Worm (Caenorhabditis elegans) whole organism, L2 larva: Measurements from ENCODE around the gene sre-37.
"Not testable (repeated sequence)": the region's sequence is repeated elsewhere in the genome, so short reads cannot be mapped to it uniquely, and the experiment has no call there.

ENCODE experiments used
- C34F6.9 ChIP-seq: fragments of 150-350 bp; optimal IDR thresholded peaks from 2 replicates; lab custom pipeline; 2014; ENCODE audit warnings: missing biosample characterization, missing genetic modification characterization
- R02D3.7 ChIP-seq: fragments of 150-350 bp; optimal IDR thresholded peaks from 2 replicates; lab custom pipeline; 2014; ENCODE audit warnings: missing biosample characterization, missing genetic modification characterization
- Y55F3AM.14 ChIP-seq: fragments of 200-800 bp; sonication (Bioruptor generic); optimal IDR thresholded peaks from 2 replicates; lab custom pipeline; 2018; ENCODE audit warnings: mild to moderate bottlenecking, missing genetic modification characterization, missing compliant biosample characterization
- ZK546.5 ChIP-seq: sonication (generic microtip); optimal IDR thresholded peaks from 2 replicates; lab custom pipeline; 2017; ENCODE audit warnings: missing biosample characterization, missing genetic modification characterization
- alr-1 ChIP-seq: fragments of 150-350 bp; optimal IDR thresholded peaks from 2 replicates; lab custom pipeline; 2014; ENCODE audit warnings: missing biosample characterization, missing genetic modification characterization
- ama-1 ChIP-seq: fragments of 150-350 bp; optimal IDR thresholded peaks from 2 replicates; lab custom pipeline; 2018; ENCODE audit warnings: inconsistent platforms
- blmp-1 ChIP-seq: sonication (generic microtip); optimal IDR thresholded peaks from 2 replicates; lab custom pipeline; 2017; ENCODE audit warnings: missing genetic modification characterization, mild to moderate bottlenecking, missing compliant biosample characterization, antibody characterized with exemption, moderate library complexity; ENCODE audit not compliant: insufficient read depth
- ceh-82 ChIP-seq: fragments of 150-350 bp; optimal IDR thresholded peaks from 2 replicates; lab custom pipeline; 2014; ENCODE audit warnings: missing biosample characterization, missing genetic modification characterization
- crh-2 ChIP-seq: sonication (generic microtip); optimal IDR thresholded peaks from 2 replicates; lab custom pipeline; 2017; ENCODE audit warnings: missing biosample characterization, missing genetic modification characterization
- dmd-4 ChIP-seq: sonication (generic microtip); optimal IDR thresholded peaks from 2 replicates; lab custom pipeline; 2017; ENCODE audit warnings: missing biosample characterization, missing genetic modification characterization
- egl-27 ChIP-seq: sonication (generic microtip); optimal IDR thresholded peaks from 3 replicates; lab custom pipeline; 2017; ENCODE audit warnings: missing biosample characterization, missing genetic modification reagents, missing genetic modification characterization
- elt-1 ChIP-seq: fragments of 150-350 bp; optimal IDR thresholded peaks from 2 replicates; lab custom pipeline; 2014; ENCODE audit warnings: missing biosample characterization, missing genetic modification characterization
- elt-3 ChIP-seq: sonication (generic microtip); optimal IDR thresholded peaks from 2 replicates; lab custom pipeline; 2017; ENCODE audit warnings: missing biosample characterization, missing genetic modification characterization
- fos-1 ChIP-seq: fragments of 150-350 bp; optimal IDR thresholded peaks from 2 replicates; lab custom pipeline; 2014; ENCODE audit warnings: missing biosample characterization, missing genetic modification characterization
- gmeb-1 ChIP-seq: fragments of 150-350 bp; optimal IDR thresholded peaks from 2 replicates; lab custom pipeline; 2014; ENCODE audit warnings: missing biosample characterization, missing genetic modification characterization
- lin-11 ChIP-seq: fragments of 150-350 bp; sonication (generic microtip); optimal IDR thresholded peaks from 2 replicates; lab custom pipeline; 2014; ENCODE audit warnings: missing biosample characterization, missing genetic modification characterization, inconsistent platforms, mixed read lengths
- lin-13 ChIP-seq: fragments of 150-350 bp; optimal IDR thresholded peaks from 2 replicates; lab custom pipeline; 2014; ENCODE audit warnings: missing biosample characterization, missing genetic modification reagents, missing genetic modification characterization
- lsy-2 ChIP-seq, 2 experiments: fragments of 150-350 bp in 1 of 2; sonication (generic microtip) in 1 of 2; optimal IDR thresholded peaks; 2 replicates each; lab custom pipeline; 2014 to 2017; ENCODE audit warnings: missing biosample characterization in 2 of 2, missing genetic modification characterization in 2 of 2
- mab-5 ChIP-seq: fragments of 150-350 bp; optimal IDR thresholded peaks from 2 replicates; lab custom pipeline; 2014; ENCODE audit warnings: missing biosample characterization, missing genetic modification characterization
- mbf-1 ChIP-seq: sonication (generic microtip); optimal IDR thresholded peaks from 2 replicates; lab custom pipeline; 2017; ENCODE audit warnings: missing biosample characterization, missing genetic modification characterization
- nhr-10 ChIP-seq: sonication (generic microtip); optimal IDR thresholded peaks from 2 replicates; lab custom pipeline; 2017; ENCODE audit warnings: missing biosample characterization, missing genetic modification characterization
- nhr-12 ChIP-seq: fragments of 150-350 bp; optimal IDR thresholded peaks from 2 replicates; lab custom pipeline; 2014; ENCODE audit warnings: missing biosample characterization, missing genetic modification characterization
- nhr-129 ChIP-seq: fragments of 150-350 bp; optimal IDR thresholded peaks from 2 replicates; lab custom pipeline; 2014; ENCODE audit warnings: missing biosample characterization, missing genetic modification characterization
- nhr-21 ChIP-seq: fragments of 150-350 bp; optimal IDR thresholded peaks from 2 replicates; lab custom pipeline; 2014; ENCODE audit warnings: missing biosample characterization, missing genetic modification characterization
- nhr-25 ChIP-seq: fragments of 150-350 bp; sonication (generic microtip); optimal IDR thresholded peaks from 3 replicates; lab custom pipeline; 2014; ENCODE audit warnings: missing biosample characterization, missing genetic modification characterization
- peb-1 ChIP-seq: fragments of 150-350 bp; optimal IDR thresholded peaks from 2 replicates; lab custom pipeline; 2014; ENCODE audit warnings: missing biosample characterization, missing genetic modification characterization
- sem-4 ChIP-seq: fragments of 150-350 bp; optimal IDR thresholded peaks from 2 replicates; lab custom pipeline; 2014; ENCODE audit warnings: missing biosample characterization, missing genetic modification reagents, missing genetic modification characterization
- skn-1 ChIP-seq: sonication (generic microtip); optimal IDR thresholded peaks from 2 replicates; lab custom pipeline; 2017; ENCODE audit warnings: missing biosample characterization, missing genetic modification characterization
- sma-3 ChIP-seq: sonication (generic microtip); optimal IDR thresholded peaks from 2 replicates; lab custom pipeline; 2016; ENCODE audit warnings: missing genetic modification reagents, missing genetic modification characterization, missing compliant biosample characterization
- snpc-4 ChIP-seq: fragments of 150-350 bp; optimal IDR thresholded peaks from 2 replicates; lab custom pipeline; 2014; ENCODE audit warnings: missing biosample characterization, missing genetic modification characterization
- unc-39 ChIP-seq: fragments of 150-350 bp; optimal IDR thresholded peaks from 2 replicates; lab custom pipeline; 2014; ENCODE audit warnings: missing biosample characterization, missing genetic modification characterization
- unc-62 ChIP-seq: fragments of 150-350 bp; optimal IDR thresholded peaks from 2 replicates; lab custom pipeline; 2014; ENCODE audit warnings: missing biosample characterization, missing genetic modification reagents, missing genetic modification characterization
- zag-1 ChIP-seq: fragments of 150-350 bp; optimal IDR thresholded peaks from 2 replicates; lab custom pipeline; 2014; ENCODE audit warnings: missing biosample characterization, missing genetic modification characterization
- ztf-11 ChIP-seq: sonication (generic microtip); optimal IDR thresholded peaks from 2 replicates; lab custom pipeline; 2017; ENCODE audit warnings: missing biosample characterization, missing genetic modification characterization
- ztf-4 ChIP-seq: fragments of 150-350 bp; optimal IDR thresholded peaks from 2 replicates; lab custom pipeline; 2014; ENCODE audit warnings: missing biosample characterization, missing genetic modification characterization

sre-37 gene

ce11 chrII:12438441-12438840 lies 27.2 kb upstream of the sre-37 start, which contains the start of gene Y57A10C.9:
TSS of gene Y57A10C.9 (minus strand) at chrII:12438541.
- TF ChIP-seq nhr-12 (tag; lab: Kevin White, UChicago) = no peak

- not testable (repeated sequence) for TF ChIP-seq Y55F3AM.14 (GFP tag; lab: Kevin White, UChicago); C34F6.9 (tag; lab: Kevin White, UChicago); dmd-4 (tag; lab: Kevin White, UChicago)
Measured at ce11 chrII:12441164-12441563, 24.5 kb upstream of the sre-37 start, which contains the start of gene Y57A10C.10. TSS of gene Y57A10C.10 (minus strand) at chrII:12441264.

- no peak for TF ChIP-seq elt-1 (tag; lab: Kevin White, UChicago)
- TF ChIP-seq ceh-82 = no peak
- TF ChIP-seq sma-3 (GFP tag; lab: Kevin White, UChicago) = no peak
- no peak for TF ChIP-seq gmeb-1 (tag; lab: Kevin White, UChicago)
- TF ChIP-seq sem-4 (tag; lab: Kevin White, UChicago) = no peak
- TF ChIP-seq unc-62 (GFP tag; lab: Kevin White, UChicago) = no peak
- TF ChIP-seq ztf-11 (tag; lab: Kevin White, UChicago) = no peak
- TF ChIP-seq crh-2 (tag; lab: Kevin White, UChicago) = no peak
- no peak for TF ChIP-seq skn-1 (tag; lab: Kevin White, UChicago)
- TF ChIP-seq blmp-1 (tag; lab: Kevin White, UChicago) = no peak
- TF ChIP-seq ama-1 (lab: Kevin White, UChicago) = no peak
- TF ChIP-seq nhr-21 (tag; lab: Kevin White, UChicago) = no peak
- no peak for TF ChIP-seq mbf-1 (tag; lab: Kevin White, UChicago)
- no peak for TF ChIP-seq alr-1 (tag; lab: Kevin White, UChicago)
- no peak for TF ChIP-seq lin-11
- no peak for TF ChIP-seq lin-13
- no peak for TF ChIP-seq egl-27 (tag; lab: Kevin White, UChicago)
- TF ChIP-seq fos-1 (tag; lab: Kevin White, UChicago) = no peak
- TF ChIP-seq, all 48 proteins: peak for 0
Measured at ce11 chrII:12444679-12445376, 20.8 kb upstream of the sre-37 start, which contains the start of the genes W05H5.1 and pitr-6. TSS of gene W05H5.1 (minus strand) at chrII:12444779. TSS of gene pitr-6 (plus strand) at chrII:12445326.

ce11 chrII:12448241-12448640 lies 17.4 kb upstream of the sre-37 start, which contains the start of gene srh-27:
TSS of gene srh-27 (plus strand) at chrII:12448541.
- TF ChIP-seq peb-1 (no peak), snpc-4 (tag; lab: Kevin White, UChicago) (no peak), egl-27 (tag; lab: Kevin White, UChicago) (no peak), elt-1 (tag; lab: Kevin White, UChicago) (no peak), nhr-21 (tag; lab: Kevin White, UChicago) (no peak), C34F6.9 (tag; lab: Kevin White, UChicago) (no peak), unc-39 (tag; lab: Kevin White, UChicago) (no peak), unc-62 (GFP tag; lab: Kevin White, UChicago) (no peak), nhr-129 (tag; lab: Kevin White, UChicago) (no peak), nhr-10 (tag; lab: Kevin White, UChicago) (no peak), Y55F3AM.14 (GFP tag; lab: Kevin White, UChicago) (no peak)

- TF ChIP-seq nhr-25 (tag; lab: Kevin White, UChicago) (no peak), Y55F3AM.14 (GFP tag; lab: Kevin White, UChicago) (no peak)
Measured at ce11 chrII:12449849-12450248, 15.8 kb upstream of the sre-37 start, which contains the start of gene sre-34. TSS of gene sre-34 (plus strand) at chrII:12450149.

ce11 chrII:12452754-12453352 lies 12.8 kb upstream of the sre-37 start, which contains the start of the genes sre-35 and sre-33:
TSS of gene sre-35 (minus strand) at chrII:12452854.
TSS of gene sre-33 (plus strand) at chrII:12453302.
- TF ChIP-seq elt-3 (tag; lab: Kevin White, UChicago) (no peak), lsy-2 (tag; optimal IDR thresholded peaks at IDR 0.05; lab: Kevin White, UChicago) (no peak), nhr-12 (tag; lab: Kevin White, UChicago) (no peak), ztf-4 (no peak), skn-1 (tag; lab: Kevin White, UChicago) (no peak), unc-39 (tag; lab: Kevin White, UChicago) (no peak), ZK546.5 (tag; lab: Kevin White, UChicago) (no peak), sma-3 (GFP tag; lab: Kevin White, UChicago) (no peak), mbf-1 (tag; lab: Kevin White, UChicago) (no peak), R02D3.7 (tag; lab: Kevin White, UChicago) (no peak), zag-1 (tag; lab: Kevin White, UChicago) (no peak), mab-5 (tag; lab: Kevin White, UChicago) (no peak), crh-2 (tag; lab: Kevin White, UChicago) (no peak), nhr-25 (tag; lab: Kevin White, UChicago) (no peak), elt-1 (tag; lab: Kevin White, UChicago) (no peak), Y55F3AM.14 (GFP tag; lab: Kevin White, UChicago) (no peak)
